Worm (Caenorhabditis elegans): Measurements from ENCODE around the gene cpn-2.

The cpn-2 gene

ce11 chrII:305645-306044 is 31.9 kb upstream of the cpn-2 start, which contains the start of gene col-69:
Gene col-69 (minus strand): TSS chrII:305745.
- no peak for TF ChIP-seq mdl-1 (tag; optimal IDR thresholded peaks at IDR 0.05)
- no peak for TF ChIP-seq efl-1 (optimal IDR thresholded peaks at IDR 0.05)
- TF ChIP-seq efl-1 (GFP tag; optimal IDR thresholded peaks at IDR 0.05 in 1 of 2) = peak in 1 of 2 experiments; percentile 17

ce11 chrII:307154-307553 is 30.4 kb upstream of the cpn-2 start, which contains the start of gene K01A2.4:
Gene K01A2.4 (plus strand): TSS chrII:307454.
- TF ChIP-seq Y116A8C.19 (tag; optimal IDR thresholded peaks at IDR 0.05; ENCODE audit: borderline replicate concordance) = no peak

- TF ChIP-seq nhr-71 (tag; optimal IDR thresholded peaks at IDR 0.05) (peak; percentile 8), dsc-1 (tag; optimal IDR thresholded peaks at IDR 0.05) (peak; percentile 46)
Observed at ce11 chrII:312110-312509, 25.5 kb upstream of the cpn-2 start, which contains the start of gene mps-2. Gene mps-2 (minus strand): TSS chrII:312210.

- TF ChIP-seq C04F5.9 (tag; optimal IDR thresholded peaks at IDR 0.05) (no peak), nhr-28 (tag; optimal IDR thresholded peaks at IDR 0.05) (no peak), blmp-1 (tag; optimal IDR thresholded peaks at IDR 0.05) (peak; percentile 78), nhr-84 (tag; optimal IDR thresholded peaks at IDR 0.05) (no peak), Y116A8C.19 (tag; optimal IDR thresholded peaks at IDR 0.05; ENCODE audit: borderline replicate concordance) (no peak), isw-1 (GFP tag; IDR thresholded peaks at IDR 0.05) (no peak), zip-4 (GFP tag; optimal IDR thresholded peaks at IDR 0.05) (no peak), fkh-10 (GFP tag; optimal IDR thresholded peaks at IDR 0.05) (no peak), sox-4 (tag; optimal IDR thresholded peaks at IDR 0.05) (no peak), ceh-63 (GFP tag; optimal IDR thresholded peaks at IDR 0.05) (no peak), snpc-4 (tag; optimal IDR thresholded peaks at IDR 0.05) (no peak), dsc-1 (tag; optimal IDR thresholded peaks at IDR 0.05) (peak; percentile 4), nhr-76 (tag; optimal IDR thresholded peaks at IDR 0.05) (no peak), pqm-1 (tag; optimal IDR thresholded peaks at IDR 0.05) (no peak), aha-1 (tag; optimal IDR thresholded peaks at IDR 0.05) (no peak), snu-23 (GFP tag; optimal IDR thresholded peaks at IDR 0.05) (peak; percentile 14), egl-27 (tag; optimal IDR thresholded peaks at IDR 0.05) (no peak), elt-2 (tag; optimal IDR thresholded peaks at IDR 0.05) (peak; percentile 57), fos-1 (tag; optimal IDR thresholded peaks at IDR 0.05) (no peak), nhr-20 (tag; optimal IDR thresholded peaks at IDR 0.05) (no peak), efl-1 (optimal IDR thresholded peaks at IDR 0.05) (peak in 1 of 2 experiments; percentile 1), efl-1 (GFP tag; optimal IDR thresholded peaks at IDR 0.05 in 1 of 2) (no peak), alr-1 (tag; optimal IDR thresholded peaks at IDR 0.05; ENCODE audit: borderline replicate concordance) (no peak), dpl-1 (GFP tag; optimal IDR thresholded peaks at IDR 0.05) (no peak), mef-2 (tag; optimal IDR thresholded peaks at IDR 0.05) (no peak), tbx-2 (tag; optimal IDR thresholded peaks at IDR 0.05) (no peak), sup-37 (GFP tag; optimal IDR thresholded peaks at IDR 0.05) (no peak), hlh-17 (GFP tag; optimal IDR thresholded peaks at IDR 0.05; ENCODE audit: borderline replicate concordance) (no peak), nhr-71 (tag; optimal IDR thresholded peaks at IDR 0.05) (peak; percentile 10), lsy-2 (tag; optimal IDR thresholded peaks at IDR 0.05) (peak in 1 of 2 experiments; percentile 29), swsn-7 (tag; optimal IDR thresholded peaks at IDR 0.05) (no peak), aly-2 (tag; optimal IDR thresholded peaks at IDR 0.05) (no peak), nhr-237 (tag; optimal IDR thresholded peaks at IDR 0.05) (no peak), lin-14 (GFP tag; optimal IDR thresholded peaks at IDR 0.05) (peak; percentile 76), nhr-85 (tag) (peak; percentile 53), grh-1 (GFP tag; IDR thresholded peaks at IDR 0.05) (no peak), ets-5 (GFP tag; IDR thresholded peaks at IDR 0.05) (no peak), unc-130 (tag; optimal IDR thresholded peaks at IDR 0.05) (no peak), efl-3 (GFP tag; optimal IDR thresholded peaks at IDR 0.05) (no peak), rnt-1 (tag; optimal IDR thresholded peaks at IDR 0.05) (peak; percentile 41), F16B12.6 (tag; optimal IDR thresholded peaks at IDR 0.05) (no peak), hpl-2 (GFP tag; optimal IDR thresholded peaks at IDR 0.05) (no peak), nhr-11 (tag; optimal IDR thresholded peaks at IDR 0.05) (no peak), ztf-4 (tag; optimal IDR thresholded peaks at IDR 0.05) (no peak)
Observed at ce11 chrII:313540-313939, 24.0 kb upstream of the cpn-2 start.
